Worm (Caenorhabditis elegans) whole organism, young adult: Measurements from ENCODE around the gene F10E9.5.
"Not testable (repeated sequence)": the region's sequence is repeated elsewhere in the genome, so short reads cannot be mapped to it uniquely, and the experiment has no call there.

Experiments used
- B0019.2 ChIP-seq: fragments of 200-800 bp; sonication (Bioruptor generic); conservative IDR thresholded peaks from 2 replicates; pipeline ENCODE4 v1.3.6; 2022; ENCODE audit warnings: missing genetic modification reagents, missing genetic modification characterization, missing compliant biosample characterization
- B0261.1 ChIP-seq: sonication (generic microtip); optimal IDR thresholded peaks from 2 replicates; lab custom pipeline; 2016; ENCODE audit warnings: mild to moderate bottlenecking, missing genetic modification characterization, moderate library complexity, missing compliant biosample characterization
- D2030.7 ChIP-seq: fragments of 200-800 bp; sonication (Bioruptor generic); IDR thresholded peaks from 2 replicates; pipeline ENCODE4 v1.3.6; 2022; ENCODE audit warnings: missing genetic modification reagents, missing genetic modification characterization, missing compliant biosample characterization
- F22D6.2 ChIP-seq: sonication (generic microtip); optimal IDR thresholded peaks from 2 replicates; lab custom pipeline; 2016; ENCODE audit warnings: mild to moderate bottlenecking, missing genetic modification characterization, missing compliant biosample characterization
- F33H1.4 ChIP-seq: fragments of 200-800 bp; sonication (Bioruptor generic); IDR thresholded peaks from 2 replicates; pipeline ENCODE4 v1.3.6; 2022; ENCODE audit warnings: missing genetic modification reagents, missing genetic modification characterization, missing compliant biosample characterization
- F39B2.1 ChIP-seq: fragments of 200-800 bp; sonication (Bioruptor generic); IDR thresholded peaks from 2 replicates; pipeline ENCODE4 v1.3.6; 2022; ENCODE audit warnings: missing genetic modification reagents, missing genetic modification characterization, missing compliant biosample characterization
- K11D2.4 ChIP-seq: fragments of 200-800 bp; sonication (Bioruptor generic); IDR thresholded peaks from 2 replicates; pipeline ENCODE4 v1.3.6; 2022; ENCODE audit warnings: missing genetic modification reagents, missing genetic modification characterization, missing compliant biosample characterization
- K12H6.12 ChIP-seq: fragments of 200-800 bp; sonication (Bioruptor generic); optimal IDR thresholded peaks from 2 replicates; lab custom pipeline; 2018; ENCODE audit warnings: mild to moderate bottlenecking, missing genetic modification characterization, missing compliant biosample characterization
- aptf-2 ChIP-seq: fragments of 200-800 bp; sonication (Bioruptor generic); conservative IDR thresholded peaks from 2 replicates; pipeline ENCODE4 v1.3.6; 2022; ENCODE audit warnings: missing genetic modification reagents, missing genetic modification characterization, missing compliant biosample characterization
- attf-3 ChIP-seq: fragments of 200-800 bp; sonication (Bioruptor generic); conservative IDR thresholded peaks from 2 replicates; pipeline ENCODE4 v1.3.6; 2022; ENCODE audit warnings: missing genetic modification reagents, missing genetic modification characterization, missing compliant biosample characterization
- attf-5 ChIP-seq: fragments of 200-800 bp; sonication (Bioruptor generic); optimal IDR thresholded peaks from 2 replicates; lab custom pipeline; 2018; ENCODE audit warnings: mild to moderate bottlenecking, missing genetic modification characterization, missing compliant biosample characterization
- bed-1 ChIP-seq: fragments of 200-800 bp; sonication (Bioruptor generic); IDR thresholded peaks from 2 replicates; pipeline ENCODE4 v1.3.6; 2022; ENCODE audit warnings: missing genetic modification reagents, missing genetic modification characterization, missing compliant biosample characterization
- cebp-1 ChIP-seq, 2 experiments: fragments of 200-800 bp in 1 of 2; sonication (Bioruptor generic) in 1 of 2; sonication (generic microtip) in 1 of 2; IDR thresholded peaks in 1 of 2; optimal IDR thresholded peaks in 1 of 2; 2 replicates each; pipeline versions ENCODE4 v1.3.6 to Lab custom; 2017 to 2022; ENCODE audit warnings: missing compliant biosample characterization in 2 of 2, missing genetic modification characterization in 2 of 2, mild to moderate bottlenecking in 1 of 2, missing genetic modification reagents in 1 of 2, moderate library complexity in 1 of 2
- ceh-79 ChIP-seq: sonication (generic microtip); optimal IDR thresholded peaks from 2 replicates; lab custom pipeline; 2017; ENCODE audit warnings: mild to moderate bottlenecking, missing genetic modification characterization, missing compliant biosample characterization
- ceh-91 ChIP-seq: fragments of 200-800 bp; sonication (Bioruptor generic); IDR thresholded peaks from 2 replicates; pipeline ENCODE4 v1.3.6; 2022; ENCODE audit warnings: missing genetic modification reagents, missing genetic modification characterization, missing compliant biosample characterization
- dox-1 ChIP-seq: fragments of 200-800 bp; sonication (Bioruptor generic); IDR thresholded peaks from 2 replicates; pipeline ENCODE4 v1.3.6; 2022; ENCODE audit warnings: missing genetic modification reagents, missing genetic modification characterization, missing compliant biosample characterization
- dpff-1 ChIP-seq: sonication (generic microtip); optimal IDR thresholded peaks from 2 replicates; lab custom pipeline; 2017; ENCODE audit warnings: mild to moderate bottlenecking, missing genetic modification characterization, missing compliant biosample characterization
- efl-1 ChIP-seq: fragments of 150-350 bp; optimal IDR thresholded peaks from 2 replicates; lab custom pipeline; 2014; ENCODE audit warnings: missing biosample characterization, missing genetic modification reagents, missing genetic modification characterization
- egl-18 ChIP-seq: fragments of 200-800 bp; sonication (Bioruptor generic); IDR thresholded peaks from 2 replicates; pipeline ENCODE4 v1.3.6; 2022; ENCODE audit warnings: missing genetic modification reagents, missing genetic modification characterization, missing compliant biosample characterization
- ekl-4 ChIP-seq: fragments of 200-800 bp; sonication (Bioruptor generic); IDR thresholded peaks from 2 replicates; pipeline ENCODE4 v1.3.6; 2022; ENCODE audit warnings: missing genetic modification reagents, missing genetic modification characterization, missing compliant biosample characterization
- ets-4 ChIP-seq: fragments of 200-800 bp; sonication (Bioruptor generic); optimal IDR thresholded peaks from 2 replicates; lab custom pipeline; 2018; ENCODE audit warnings: mild to moderate bottlenecking, missing genetic modification characterization, missing compliant biosample characterization
- hlh-12 ChIP-seq: sonication (generic microtip); optimal IDR thresholded peaks from 2 replicates; lab custom pipeline; 2016; ENCODE audit warnings: missing genetic modification characterization, missing compliant biosample characterization
- hmg-1.2 ChIP-seq: fragments of 200-800 bp; sonication (Bioruptor generic); IDR thresholded peaks from 2 replicates; pipeline ENCODE4 v1.3.6; 2022; ENCODE audit warnings: missing genetic modification reagents, missing genetic modification characterization, missing compliant biosample characterization
- hsf-1 ChIP-seq: fragments of 200-800 bp; sonication (Bioruptor generic); IDR thresholded peaks from 2 replicates; pipeline ENCODE4 v1.3.6; 2022; ENCODE audit warnings: missing genetic modification reagents, missing genetic modification characterization, missing compliant biosample characterization
- let-526 ChIP-seq: fragments of 200-800 bp; sonication (Bioruptor generic); IDR thresholded peaks from 2 replicates; pipeline ENCODE4 v1.3.6; 2022; ENCODE audit warnings: missing genetic modification reagents, missing genetic modification characterization, missing compliant biosample characterization
- lin-35 ChIP-seq, 3 experiments: fragments of 150-350 bp in 2 of 3; sonication (generic microtip) in 1 of 3; optimal IDR thresholded peaks; 2 replicates each; lab custom pipeline; 2014 to 2018; ENCODE audit warnings: missing biosample characterization in 3 of 3, missing genetic modification characterization in 3 of 3, missing genetic modification reagents in 3 of 3
- lsl-1 ChIP-seq: fragments of 200-800 bp; sonication (Bioruptor generic); optimal IDR thresholded peaks from 2 replicates; lab custom pipeline; 2018; ENCODE audit warnings: mild to moderate bottlenecking, missing genetic modification characterization, moderate library complexity, missing compliant biosample characterization
- nfya-2 ChIP-seq: fragments of 200-800 bp; sonication (Bioruptor generic); IDR thresholded peaks from 2 replicates; pipeline ENCODE4 v1.3.6; 2022; ENCODE audit warnings: missing genetic modification reagents, missing genetic modification characterization, missing compliant biosample characterization
- nfyb-1 ChIP-seq: fragments of 200-800 bp; sonication (Bioruptor generic); IDR thresholded peaks from 2 replicates; pipeline ENCODE4 v1.3.6; 2022; ENCODE audit warnings: missing genetic modification reagents, missing genetic modification characterization, missing compliant biosample characterization
- nhr-120 ChIP-seq: fragments of 200-800 bp; sonication (Bioruptor generic); IDR thresholded peaks from 2 replicates; pipeline ENCODE4 v1.3.6; 2022; ENCODE audit warnings: missing genetic modification characterization, missing compliant biosample characterization
- pha-4 ChIP-seq: fragments of 150-350 bp; sonication (generic microtip); optimal IDR thresholded peaks from 2 replicates; lab custom pipeline; 2014; ENCODE audit warnings: missing biosample characterization, missing genetic modification reagents, missing genetic modification characterization
- rcor-1 ChIP-seq: fragments of 200-800 bp; sonication (Bioruptor generic); IDR thresholded peaks from 2 replicates; pipeline ENCODE4 v1.3.6; 2022; ENCODE audit warnings: missing genetic modification reagents, missing genetic modification characterization, missing compliant biosample characterization
- snpc-3.4 ChIP-seq: sonication (generic microtip); optimal IDR thresholded peaks from 2 replicates; lab custom pipeline; 2017; ENCODE audit warnings: missing genetic modification characterization, mild to moderate bottlenecking, missing compliant biosample characterization, antibody characterized with exemption, moderate library complexity, missing genotype, missing genetic modification reagents
- somi-1 ChIP-seq: fragments of 200-800 bp; sonication (Bioruptor generic); optimal IDR thresholded peaks from 2 replicates; lab custom pipeline; 2018; ENCODE audit warnings: mild to moderate bottlenecking, missing genetic modification characterization, missing compliant biosample characterization
- sptf-2 ChIP-seq: fragments of 200-800 bp; sonication (Bioruptor generic); optimal IDR thresholded peaks from 2 replicates; lab custom pipeline; 2018; ENCODE audit warnings: mild to moderate bottlenecking, missing genetic modification characterization, missing compliant biosample characterization
- tbp1 ChIP-seq: fragments of 200-800 bp; sonication (Bioruptor generic); optimal IDR thresholded peaks from 2 replicates; lab custom pipeline; 2018; ENCODE audit warnings: mild to moderate bottlenecking, missing genetic modification characterization, missing compliant biosample characterization
- unc-62 ChIP-seq: fragments of 150-350 bp; optimal IDR thresholded peaks from 2 replicates; lab custom pipeline; 2014; ENCODE audit warnings: missing biosample characterization, missing genetic modification reagents, missing genetic modification characterization
- xnd-1 ChIP-seq: sonication (generic microtip); optimal IDR thresholded peaks from 2 replicates; lab custom pipeline; 2016; ENCODE audit warnings: missing genotype, missing genetic modification reagents, missing genetic modification characterization, missing compliant biosample characterization
- zim-3 ChIP-seq: sonication (generic microtip); optimal IDR thresholded peaks from 2 replicates; lab custom pipeline; 2017; ENCODE audit warnings: mild to moderate bottlenecking, missing genetic modification characterization, moderate library complexity, missing compliant biosample characterization
- ztf-26 ChIP-seq: sonication (generic microtip); optimal IDR thresholded peaks from 2 replicates; lab custom pipeline; 2017; ENCODE audit warnings: missing genetic modification characterization, missing compliant biosample characterization
- ztf-3 ChIP-seq: fragments of 200-800 bp; sonication (Bioruptor generic); optimal IDR thresholded peaks from 2 replicates; lab custom pipeline; 2018; ENCODE audit warnings: mild to moderate bottlenecking, missing genetic modification characterization, missing compliant biosample characterization

Gene F10E9.5

DNA sequence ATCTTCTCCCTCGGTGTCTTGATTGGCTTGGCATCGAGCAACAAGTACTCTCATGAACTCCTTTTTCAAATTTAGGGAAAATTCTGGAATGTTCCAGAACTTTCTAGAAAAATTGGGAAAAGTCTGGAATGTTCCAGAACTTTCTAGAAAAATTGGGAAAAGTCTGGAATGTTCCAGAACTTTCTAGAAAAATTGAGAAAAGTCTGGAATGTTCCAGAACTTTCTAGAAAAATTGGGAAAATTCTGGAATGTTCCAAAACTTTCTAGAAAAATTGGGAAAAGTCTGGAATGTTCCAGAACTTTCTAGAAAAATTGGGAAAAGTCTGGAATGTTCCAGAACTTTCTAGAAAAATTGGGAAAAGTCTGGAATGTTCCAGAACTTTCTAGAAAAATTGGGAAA lies 36.9 kb downstream of the F10E9.5 start, which contains the start of gene ZC262.7 (continued):
- TF ChIP-seq rcor-1 (GFP tag; lab: Robert Waterston, UW), result peak; percentile 52; the same call in 1 of the 2 replicates
- peak; percentile 55; the same call in 1 of the 2 replicates for TF ChIP-seq ekl-4 (GFP tag; lab: Robert Waterston, UW)

DNA sequence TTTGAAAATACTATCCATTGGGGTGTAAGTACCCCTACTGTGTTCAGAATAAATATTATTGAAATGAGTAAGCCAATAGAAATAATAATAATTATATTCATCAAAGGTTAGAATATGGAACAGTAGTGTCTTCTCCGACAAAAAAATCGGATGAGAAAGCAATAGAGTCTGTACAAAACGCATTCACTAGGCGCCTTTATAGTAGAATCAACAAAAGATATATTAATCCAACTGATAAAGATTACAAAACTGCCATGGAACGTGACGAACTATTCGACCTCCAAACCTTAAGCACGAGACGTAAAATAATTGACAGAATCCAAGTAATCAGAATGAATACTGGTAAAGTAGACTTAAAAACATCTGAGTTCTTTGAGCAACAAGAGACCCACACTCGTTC lies 40.4 kb downstream of the F10E9.5 start, which contains the start of gene clc-29:
clc-29 (minus strand) TSS at position 101 of the 400 bp plus-strand sequence.
- not testable (repeated sequence) for TF ChIP-seq aptf-2 (GFP tag; lab: Robert Waterston, UW); hsf-1; sptf-2 (GFP tag; lab: Kevin White, UChicago)

DNA sequence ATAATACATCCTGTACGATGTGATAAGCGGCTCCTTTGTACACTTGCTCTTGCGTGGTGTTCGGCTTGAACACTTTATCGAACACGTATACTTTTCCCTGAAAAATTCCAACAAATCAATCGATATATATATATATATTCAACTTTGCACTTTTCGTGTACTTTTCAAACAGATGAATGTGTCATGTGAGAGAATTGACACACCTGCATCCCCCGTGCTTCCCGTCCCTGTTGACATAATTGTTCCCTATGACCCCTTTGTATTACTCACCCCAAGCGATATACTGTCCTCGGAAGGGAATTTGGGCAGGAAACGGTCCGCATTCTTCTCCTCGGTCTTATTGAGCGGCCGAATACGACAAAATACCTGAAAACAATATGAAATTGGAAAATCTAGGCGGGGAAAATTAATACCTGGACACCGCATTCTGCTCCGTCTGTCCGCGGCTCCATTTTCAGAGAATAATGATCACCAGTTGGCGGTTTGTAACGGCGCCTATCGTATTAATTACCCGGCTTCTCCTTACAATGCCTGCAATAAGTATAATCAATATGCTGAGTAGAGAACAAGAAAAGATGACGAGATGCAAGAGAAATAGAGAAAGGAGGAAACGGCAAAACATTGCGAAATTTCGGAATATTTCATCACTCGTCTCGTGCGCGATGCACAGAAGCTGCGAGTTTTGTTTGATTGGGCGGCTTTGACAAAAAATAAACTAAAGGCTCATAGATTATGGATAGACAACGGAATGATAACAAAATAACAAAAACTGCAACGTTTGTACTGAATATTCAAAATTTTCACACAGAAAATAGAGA lies 47.5 kb downstream of the F10E9.5 start, which contains the start of gene unc-116:
unc-116 (minus strand) TSS at position 531 of the 818 bp plus-strand sequence.
- TF ChIP-seq let-526 (GFP tag; lab: Robert Waterston, UW) (0 out of 2 replicates have a peak, but pooled peaks have one; percentile 24), ets-4 (peak; percentile 7), F22D6.2 (tag; lab: Kevin White, UChicago) (no peak), ceh-91 (GFP tag; lab: Robert Waterston, UW) (no peak), F33H1.4 (GFP tag; lab: Robert Waterston, UW) (peak; percentile 5; the same call in 1 of the 2 replicates), nhr-120 (GFP tag; lab: Robert Waterston, UW) (no peak), hmg-1.2 (GFP tag; lab: Robert Waterston, UW) (peak; percentile 34; the same call in 1 of the 2 replicates), egl-18 (no peak), attf-3 (0 out of 2 replicates have a peak, but pooled peaks have one; percentile 10), ceh-79 (peak; percentile 8), K12H6.12 (peak; percentile 56), attf-5 (GFP tag; lab: Kevin White, UChicago) (peak; percentile 80), cebp-1 (GFP tag; IDR thresholded peaks at IDR 0.05; lab: Robert Waterston, UW) (peak; percentile 99), cebp-1 (tag; optimal IDR thresholded peaks at IDR 0.05; lab: Kevin White, UChicago) (peak; percentile 100), dox-1 (0 out of 2 replicates have a peak, but pooled peaks have one; percentile 7), D2030.7 (GFP tag; lab: Robert Waterston, UW) (no peak), K11D2.4 (GFP tag; lab: Robert Waterston, UW) (no peak), lin-35 (GFP tag; optimal IDR thresholded peaks at IDR 0.05; lab: Kevin White, UChicago) (peak in 1 of 3 experiments; percentile 41)

DNA sequence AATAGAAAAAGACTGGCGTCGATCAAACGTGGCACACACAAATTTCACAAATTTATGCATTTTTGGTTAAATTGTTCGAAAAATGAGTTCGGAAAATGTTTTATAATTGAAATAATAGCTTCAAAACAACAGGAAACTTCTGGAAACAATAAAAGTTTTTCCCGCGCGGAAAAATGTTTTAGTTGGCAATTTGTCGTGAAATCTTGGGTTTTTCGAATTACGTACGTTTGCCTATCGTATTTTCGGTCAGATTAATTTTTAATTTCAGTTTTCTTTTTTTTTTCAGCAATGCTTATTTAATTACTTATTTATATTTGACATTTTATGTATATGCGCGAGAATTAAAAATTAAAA lies 48.0 kb downstream of the F10E9.5 start:
- TF ChIP-seq nfyb-1 (no peak), snpc-3.4 (tag; lab: Kevin White, UChicago) (no peak), F39B2.1 (GFP tag; lab: Robert Waterston, UW) (no peak), zim-3 (tag; lab: Kevin White, UChicago) (no peak), ztf-26 (tag; lab: Kevin White, UChicago) (no peak), cebp-1 (GFP tag; IDR thresholded peaks at IDR 0.05; lab: Robert Waterston, UW) (no peak), cebp-1 (tag; optimal IDR thresholded peaks at IDR 0.05; lab: Kevin White, UChicago) (no peak), B0019.2 (GFP tag; lab: Robert Waterston, UW) (peak; percentile 70), sptf-2 (GFP tag; lab: Kevin White, UChicago) (no peak), somi-1 (GFP tag; lab: Kevin White, UChicago) (no peak), tbp1 (GFP tag; lab: Kevin White, UChicago) (no peak), attf-5 (GFP tag; lab: Kevin White, UChicago) (no peak), bed-1 (GFP tag; lab: Robert Waterston, UW) (no peak), xnd-1 (tag; lab: Kevin White, UChicago) (peak; percentile 15), nfya-2 (no peak), unc-62 (GFP tag; lab: Kevin White, UChicago) (no peak), efl-1 (peak; percentile 85), D2030.7 (GFP tag; lab: Robert Waterston, UW) (peak; percentile 67), hlh-12 (tag; lab: Kevin White, UChicago) (no peak), lsl-1 (GFP tag; lab: Kevin White, UChicago) (peak; percentile 61), ztf-3 (GFP tag; lab: Kevin White, UChicago) (no peak), dpff-1 (tag; lab: Kevin White, UChicago) (no peak), rcor-1 (GFP tag; lab: Robert Waterston, UW) (no peak), B0261.1 (tag; lab: Kevin White, UChicago) (no peak), pha-4 (tag; lab: Kevin White, UChicago) (no peak), attf-3 (no peak)
